Worm (Caenorhabditis elegans) whole organism, L2 larva: Measurements from ENCODE around the gene daf-10.

ENCODE experiments used
- C34F6.9 ChIP-seq: fragments of 150-350 bp; optimal IDR thresholded peaks from 2 replicates; lab custom pipeline; 2014; ENCODE audit warnings: missing biosample characterization, missing genetic modification characterization
- F13H6.1 ChIP-seq: sonication (generic microtip); optimal IDR thresholded peaks from 2 replicates; lab custom pipeline; 2016; ENCODE audit warnings: missing genetic modification characterization, missing compliant biosample characterization
- R02D3.7 ChIP-seq: fragments of 150-350 bp; optimal IDR thresholded peaks from 2 replicates; lab custom pipeline; 2014; ENCODE audit warnings: missing biosample characterization, missing genetic modification characterization
- Y55F3AM.14 ChIP-seq: fragments of 200-800 bp; sonication (Bioruptor generic); optimal IDR thresholded peaks from 2 replicates; lab custom pipeline; 2018; ENCODE audit warnings: mild to moderate bottlenecking, missing genetic modification characterization, missing compliant biosample characterization
- ZK546.5 ChIP-seq: sonication (generic microtip); optimal IDR thresholded peaks from 2 replicates; lab custom pipeline; 2017; ENCODE audit warnings: missing biosample characterization, missing genetic modification characterization
- alr-1 ChIP-seq: fragments of 150-350 bp; optimal IDR thresholded peaks from 2 replicates; lab custom pipeline; 2014; ENCODE audit warnings: missing biosample characterization, missing genetic modification characterization
- ama-1 ChIP-seq: fragments of 150-350 bp; optimal IDR thresholded peaks from 2 replicates; lab custom pipeline; 2018; ENCODE audit warnings: inconsistent platforms
- blmp-1 ChIP-seq: sonication (generic microtip); optimal IDR thresholded peaks from 2 replicates; lab custom pipeline; 2017; ENCODE audit warnings: missing genetic modification characterization, mild to moderate bottlenecking, missing compliant biosample characterization, antibody characterized with exemption, moderate library complexity; ENCODE audit not compliant: insufficient read depth
- ceh-82 ChIP-seq: fragments of 150-350 bp; optimal IDR thresholded peaks from 2 replicates; lab custom pipeline; 2014; ENCODE audit warnings: missing biosample characterization, missing genetic modification characterization
- crh-2 ChIP-seq: sonication (generic microtip); optimal IDR thresholded peaks from 2 replicates; lab custom pipeline; 2017; ENCODE audit warnings: missing biosample characterization, missing genetic modification characterization
- egl-27 ChIP-seq: sonication (generic microtip); optimal IDR thresholded peaks from 3 replicates; lab custom pipeline; 2017; ENCODE audit warnings: missing biosample characterization, missing genetic modification reagents, missing genetic modification characterization
- elt-1 ChIP-seq: fragments of 150-350 bp; optimal IDR thresholded peaks from 2 replicates; lab custom pipeline; 2014; ENCODE audit warnings: missing biosample characterization, missing genetic modification characterization
- elt-3 ChIP-seq: sonication (generic microtip); optimal IDR thresholded peaks from 2 replicates; lab custom pipeline; 2017; ENCODE audit warnings: missing biosample characterization, missing genetic modification characterization
- fos-1 ChIP-seq: fragments of 150-350 bp; optimal IDR thresholded peaks from 2 replicates; lab custom pipeline; 2014; ENCODE audit warnings: missing biosample characterization, missing genetic modification characterization
- lin-11 ChIP-seq: fragments of 150-350 bp; sonication (generic microtip); optimal IDR thresholded peaks from 2 replicates; lab custom pipeline; 2014; ENCODE audit warnings: missing biosample characterization, missing genetic modification characterization, inconsistent platforms, mixed read lengths
- lin-39 ChIP-seq: fragments of 150-350 bp; optimal IDR thresholded peaks from 2 replicates; lab custom pipeline; 2014; ENCODE audit warnings: missing biosample characterization, missing genetic modification reagents, missing genetic modification characterization
- lsy-2 ChIP-seq, 2 experiments: fragments of 150-350 bp in 1 of 2; sonication (generic microtip) in 1 of 2; optimal IDR thresholded peaks; 2 replicates each; lab custom pipeline; 2014 to 2017; ENCODE audit warnings: missing biosample characterization in 2 of 2, missing genetic modification characterization in 2 of 2
- mab-5 ChIP-seq: fragments of 150-350 bp; optimal IDR thresholded peaks from 2 replicates; lab custom pipeline; 2014; ENCODE audit warnings: missing biosample characterization, missing genetic modification characterization
- mdl-1 ChIP-seq, 2 experiments: fragments of 150-350 bp in 1 of 2; sonication (generic microtip) in 1 of 2; optimal IDR thresholded peaks; 2 replicates each; lab custom pipeline; 2017; ENCODE audit warnings: missing biosample characterization in 2 of 2, missing genetic modification characterization in 2 of 2
- nhr-10 ChIP-seq: sonication (generic microtip); optimal IDR thresholded peaks from 2 replicates; lab custom pipeline; 2017; ENCODE audit warnings: missing biosample characterization, missing genetic modification characterization
- nhr-11 ChIP-seq: fragments of 150-350 bp; optimal IDR thresholded peaks from 2 replicates; lab custom pipeline; 2014; ENCODE audit warnings: missing biosample characterization, missing genetic modification characterization
- nhr-12 ChIP-seq: fragments of 150-350 bp; optimal IDR thresholded peaks from 2 replicates; lab custom pipeline; 2014; ENCODE audit warnings: missing biosample characterization, missing genetic modification characterization
- nhr-129 ChIP-seq: fragments of 150-350 bp; optimal IDR thresholded peaks from 2 replicates; lab custom pipeline; 2014; ENCODE audit warnings: missing biosample characterization, missing genetic modification characterization
- nhr-21 ChIP-seq: fragments of 150-350 bp; optimal IDR thresholded peaks from 2 replicates; lab custom pipeline; 2014; ENCODE audit warnings: missing biosample characterization, missing genetic modification characterization
- nhr-237 ChIP-seq: fragments of 150-350 bp; optimal IDR thresholded peaks from 2 replicates; lab custom pipeline; 2014; ENCODE audit warnings: missing biosample characterization, missing genetic modification characterization
- nhr-77 ChIP-seq: fragments of 150-350 bp; optimal IDR thresholded peaks from 2 replicates; lab custom pipeline; 2014; ENCODE audit warnings: missing biosample characterization, missing genetic modification characterization
- peb-1 ChIP-seq: fragments of 150-350 bp; optimal IDR thresholded peaks from 2 replicates; lab custom pipeline; 2014; ENCODE audit warnings: missing biosample characterization, missing genetic modification characterization
- skn-1 ChIP-seq: sonication (generic microtip); optimal IDR thresholded peaks from 2 replicates; lab custom pipeline; 2017; ENCODE audit warnings: missing biosample characterization, missing genetic modification characterization
- sma-3 ChIP-seq: sonication (generic microtip); optimal IDR thresholded peaks from 2 replicates; lab custom pipeline; 2016; ENCODE audit warnings: missing genetic modification reagents, missing genetic modification characterization, missing compliant biosample characterization
- sma-9 ChIP-seq, 2 experiments: fragments of 150-350 bp in 1 of 2; sonication (generic microtip) in 1 of 2; optimal IDR thresholded peaks; 2 replicates each; lab custom pipeline; 2014 to 2016; ENCODE audit warnings: missing genetic modification characterization in 2 of 2, mild to moderate bottlenecking in 1 of 2, missing biosample characterization in 1 of 2, missing compliant biosample characterization in 1 of 2, missing genetic modification reagents in 1 of 2, moderate library complexity in 1 of 2
- unc-39 ChIP-seq: fragments of 150-350 bp; optimal IDR thresholded peaks from 2 replicates; lab custom pipeline; 2014; ENCODE audit warnings: missing biosample characterization, missing genetic modification characterization
- unc-55 ChIP-seq: fragments of 150-350 bp; sonication (generic microtip); optimal IDR thresholded peaks from 3 replicates; lab custom pipeline; 2014; ENCODE audit warnings: missing biosample characterization, missing genetic modification reagents, missing genetic modification characterization
- zag-1 ChIP-seq: fragments of 150-350 bp; optimal IDR thresholded peaks from 2 replicates; lab custom pipeline; 2014; ENCODE audit warnings: missing biosample characterization, missing genetic modification characterization
- ztf-1 ChIP-seq: fragments of 200-800 bp; sonication (Bioruptor generic); conservative IDR thresholded peaks from 2 replicates; pipeline ENCODE4 v1.3.6; 2022; ENCODE audit warnings: missing genetic modification characterization, missing compliant biosample characterization
- ztf-11 ChIP-seq: sonication (generic microtip); optimal IDR thresholded peaks from 2 replicates; lab custom pipeline; 2017; ENCODE audit warnings: missing biosample characterization, missing genetic modification characterization

Gene daf-10

ce11 chrIV:9118792-9119191 lies 27.2 kb downstream of the daf-10 start, which contains the start of gene nrfl-1:
TSS of gene nrfl-1 (plus strand) at chrIV:9119092.
- TF ChIP-seq egl-27 (tag; lab: Kevin White, UChicago) = no peak

- TF ChIP-seq fos-1 (tag; lab: Kevin White, UChicago) (peak; percentile 16), C34F6.9 (tag; lab: Kevin White, UChicago) (no peak), crh-2 (tag; lab: Kevin White, UChicago) (peak; percentile 12), F13H6.1 (peak; percentile 53), nhr-21 (tag; lab: Kevin White, UChicago) (no peak)
Observed at ce11 chrIV:9118348-9118747, 27.7 kb downstream of the daf-10 start.

- TF ChIP-seq nhr-12 (tag; lab: Kevin White, UChicago) (no peak), ZK546.5 (tag; lab: Kevin White, UChicago) (no peak), mdl-1 (tag; optimal IDR thresholded peaks at IDR 0.05; lab: Kevin White, UChicago) (no peak), mab-5 (tag; lab: Kevin White, UChicago) (no peak), unc-55 (GFP tag; lab: Kevin White, UChicago) (no peak), lin-39 (tag; lab: Kevin White, UChicago) (no peak), lin-11 (tag; lab: Kevin White, UChicago) (no peak), nhr-77 (tag; lab: Kevin White, UChicago) (no peak), blmp-1 (tag; lab: Kevin White, UChicago) (no peak), R02D3.7 (tag; lab: Kevin White, UChicago) (no peak), lsy-2 (tag; optimal IDR thresholded peaks at IDR 0.05; lab: Kevin White, UChicago) (no peak), ama-1 (lab: Kevin White, UChicago) (no peak), unc-39 (no peak), ztf-11 (tag; lab: Kevin White, UChicago) (no peak), peb-1 (tag; lab: Kevin White, UChicago) (no peak), egl-27 (tag; lab: Kevin White, UChicago) (no peak), zag-1 (tag; lab: Kevin White, UChicago) (no peak), skn-1 (tag; lab: Kevin White, UChicago) (no peak)
Observed at ce11 chrIV:9117700-9118099, 28.3 kb downstream of the daf-10 start.

ce11 chrIV:9116452-9116851 lies 29.6 kb downstream of the daf-10 start:
- TF ChIP-seq ztf-1 (GFP tag; lab: Robert Waterston, UW) (no peak), sma-3 (GFP tag; lab: Kevin White, UChicago) (no peak), fos-1 (tag; lab: Kevin White, UChicago) (peak; percentile 89), nhr-129 (tag; lab: Kevin White, UChicago) (no peak), sma-9 (GFP tag; optimal IDR thresholded peaks at IDR 0.05; lab: Kevin White, UChicago) (no peak), sma-9 (tag; optimal IDR thresholded peaks at IDR 0.05; lab: Kevin White, UChicago) (no peak)

ce11 chrIV:9114078-9114477 lies 31.9 kb downstream of the daf-10 start:
- no peak for TF ChIP-seq zag-1 (tag; lab: Kevin White, UChicago)
- TF ChIP-seq peb-1 (tag; lab: Kevin White, UChicago) = no peak
- TF ChIP-seq Y55F3AM.14 (GFP tag; lab: Kevin White, UChicago) = no peak
- no peak for TF ChIP-seq nhr-12 (tag; lab: Kevin White, UChicago)
- TF ChIP-seq nhr-77 (tag; lab: Kevin White, UChicago) = no peak

- TF ChIP-seq nhr-10 (tag; lab: Kevin White, UChicago) (no peak), ceh-82 (tag; lab: Kevin White, UChicago) (no peak), ama-1 (lab: Kevin White, UChicago) (no peak), egl-27 (tag; lab: Kevin White, UChicago) (no peak), nhr-11 (tag; lab: Kevin White, UChicago) (no peak), nhr-12 (tag; lab: Kevin White, UChicago) (no peak), nhr-129 (tag; lab: Kevin White, UChicago) (no peak), mab-5 (tag; lab: Kevin White, UChicago) (no peak), nhr-21 (tag; lab: Kevin White, UChicago) (peak; percentile 0), elt-3 (tag; lab: Kevin White, UChicago) (no peak), F13H6.1 (no peak), skn-1 (tag; lab: Kevin White, UChicago) (no peak), nhr-237 (tag; lab: Kevin White, UChicago) (no peak), elt-1 (tag; lab: Kevin White, UChicago) (no peak), blmp-1 (tag; lab: Kevin White, UChicago) (peak; percentile 76), Y55F3AM.14 (GFP tag; lab: Kevin White, UChicago) (no peak), alr-1 (tag; lab: Kevin White, UChicago) (no peak), fos-1 (tag; lab: Kevin White, UChicago) (peak; percentile 93)
Observed at ce11 chrIV:9112019-9112418, 34.0 kb downstream of the daf-10 start.
